Worm (Caenorhabditis elegans) whole organism, L4 larva: Measurements from ENCODE around the gene oat-1.

Experiments used
- D1046.2 ChIP-seq: fragments of 200-800 bp; sonication (Bioruptor generic); IDR thresholded peaks from 2 replicates; pipeline ENCODE4 v1.3.6; 2022; ENCODE audit warnings: missing genetic modification characterization, missing compliant biosample characterization
- F10B5.3 ChIP-seq: sonication (generic microtip); optimal IDR thresholded peaks from 2 replicates; lab custom pipeline; 2016; ENCODE audit warnings: mild to moderate bottlenecking, missing genetic modification characterization, missing compliant biosample characterization
- F26F4.8 ChIP-seq: fragments of 200-800 bp; sonication (Bioruptor generic); conservative IDR thresholded peaks from 2 replicates; pipeline ENCODE4 v1.3.6; 2022; ENCODE audit warnings: missing genetic modification characterization, missing compliant biosample characterization
- Y105C5A.15 ChIP-seq: fragments of 200-800 bp; sonication (Bioruptor generic); IDR thresholded peaks from 2 replicates; pipeline ENCODE4 v1.3.6; 2022; ENCODE audit warnings: missing genetic modification characterization, missing compliant biosample characterization
- Y48G9A.11 ChIP-seq: fragments of 200-800 bp; sonication (Bioruptor generic); IDR thresholded peaks from 2 replicates; pipeline ENCODE4 v1.3.6; 2022; ENCODE audit warnings: missing genetic modification reagents, missing genetic modification characterization, missing compliant biosample characterization
- Y75B8A.6 ChIP-seq: fragments of 200-800 bp; sonication (Bioruptor generic); IDR thresholded peaks from 2 replicates; pipeline ENCODE4 v1.3.6; 2022; ENCODE audit warnings: missing genetic modification reagents, missing genetic modification characterization, missing compliant biosample characterization
- aha-1 ChIP-seq: fragments of 150-350 bp; peaks from one replicate; lab custom pipeline; 2014; ENCODE audit warnings: missing biosample characterization, missing genetic modification characterization
- attf-4 ChIP-seq: sonication (generic microtip); optimal IDR thresholded peaks from 3 replicates; lab custom pipeline; 2017; ENCODE audit warnings: missing biosample characterization, missing genetic modification characterization
- ceh-20 ChIP-seq: fragments of 200-800 bp; sonication (Bioruptor generic); IDR thresholded peaks from 2 replicates; pipeline ENCODE4 v1.3.6; 2022; ENCODE audit warnings: missing genetic modification reagents, missing genetic modification characterization, missing compliant biosample characterization
- ceh-28 ChIP-seq: fragments of 150-350 bp; optimal IDR thresholded peaks from 2 replicates; lab custom pipeline; 2014; ENCODE audit warnings: missing biosample characterization, missing genetic modification reagents, missing genetic modification characterization
- ceh-32 ChIP-seq: sonication (generic microtip); optimal IDR thresholded peaks from 2 replicates; lab custom pipeline; 2016; ENCODE audit warnings: mild to moderate bottlenecking, missing genetic modification characterization, missing compliant biosample characterization; ENCODE audit not compliant: poor library complexity
- ceh-44 ChIP-seq: fragments of 200-800 bp; sonication (Bioruptor generic); IDR thresholded peaks from 2 replicates; pipeline ENCODE4 v1.3.6; 2022; ENCODE audit warnings: missing genetic modification reagents, missing genetic modification characterization, missing compliant biosample characterization
- ceh-62 ChIP-seq: sonication (generic microtip); optimal IDR thresholded peaks from 2 replicates; lab custom pipeline; 2017; ENCODE audit warnings: missing biosample characterization, missing genetic modification characterization
- ceh-82 ChIP-seq: sonication (generic microtip); optimal IDR thresholded peaks from 2 replicates; lab custom pipeline; 2017; ENCODE audit warnings: missing biosample characterization, missing genetic modification characterization
- daf-16 ChIP-seq, 3 experiments: sonication (generic microtip); optimal IDR thresholded peaks; 2 replicates each; lab custom pipeline; 2016 to 2017; ENCODE audit warnings: missing genetic modification characterization in 3 of 3, missing genetic modification reagents in 3 of 3, mild to moderate bottlenecking in 2 of 3, missing compliant biosample characterization in 2 of 3, missing biosample characterization in 1 of 3, moderate library complexity in 1 of 3
- daf-8 ChIP-seq: fragments of 200-800 bp; sonication (Bioruptor generic); IDR thresholded peaks from 2 replicates; pipeline ENCODE4 v1.3.6; 2022; ENCODE audit warnings: missing genetic modification characterization, missing compliant biosample characterization
- dmd-8 ChIP-seq: fragments of 200-800 bp; sonication (Bioruptor generic); IDR thresholded peaks from 2 replicates; pipeline ENCODE4 v1.3.6; 2022; ENCODE audit warnings: missing genetic modification characterization, missing compliant biosample characterization
- dpl-1 ChIP-seq: fragments of 150-350 bp; optimal IDR thresholded peaks from 2 replicates; lab custom pipeline; 2014; ENCODE audit warnings: missing biosample characterization, missing genetic modification reagents, missing genetic modification characterization
- duxl-1 ChIP-seq: sonication (generic microtip); optimal IDR thresholded peaks from 2 replicates; lab custom pipeline; 2016; ENCODE audit warnings: mild to moderate bottlenecking, missing genetic modification characterization, moderate library complexity, missing compliant biosample characterization; ENCODE audit not compliant: poor library complexity
- egl-27 ChIP-seq: sonication (generic microtip); optimal IDR thresholded peaks from 3 replicates; lab custom pipeline; 2017; ENCODE audit warnings: missing biosample characterization, missing genetic modification reagents, missing genetic modification characterization
- hlh-11 ChIP-seq: fragments of 200-800 bp; sonication (Bioruptor generic); optimal IDR thresholded peaks from 2 replicates; lab custom pipeline; 2018; ENCODE audit warnings: mild to moderate bottlenecking, missing genetic modification characterization, missing compliant biosample characterization
- hlh-30 ChIP-seq: sonication (generic microtip); optimal IDR thresholded peaks from 2 replicates; lab custom pipeline; 2017; ENCODE audit warnings: antibody characterized with exemption, mild to moderate bottlenecking, missing genetic modification characterization, missing compliant biosample characterization; ENCODE audit not compliant: insufficient read depth
- hmg-1.1 ChIP-seq: fragments of 200-800 bp; sonication (Bioruptor generic); IDR thresholded peaks from 2 replicates; pipeline ENCODE4 v1.3.6; 2022; ENCODE audit warnings: missing genetic modification reagents, missing genetic modification characterization, missing compliant biosample characterization
- jun-1 ChIP-seq: fragments of 150-350 bp; optimal IDR thresholded peaks from 2 replicates; lab custom pipeline; 2014; ENCODE audit warnings: missing biosample characterization, missing genetic modification reagents, missing genetic modification characterization
- lin-1 ChIP-seq: fragments of 200-800 bp; sonication (Bioruptor generic); IDR thresholded peaks from 2 replicates; pipeline ENCODE4 v1.3.6; 2022; ENCODE audit warnings: missing genetic modification reagents, missing genetic modification characterization, missing compliant biosample characterization
- lin-29 ChIP-seq: fragments of 200-800 bp; sonication (Bioruptor generic); IDR thresholded peaks from 2 replicates; pipeline ENCODE4 v1.3.6; 2022; ENCODE audit warnings: missing genetic modification reagents, missing genetic modification characterization, missing compliant biosample characterization
- lir-3 ChIP-seq: sonication (generic microtip); optimal IDR thresholded peaks from 2 replicates; lab custom pipeline; 2016; ENCODE audit warnings: mild to moderate bottlenecking, missing genetic modification characterization, missing compliant biosample characterization
- lsy-2 ChIP-seq, 2 experiments: fragments of 150-350 bp in 1 of 2; sonication (generic microtip) in 1 of 2; optimal IDR thresholded peaks; 2 replicates each; lab custom pipeline; 2014 to 2017; ENCODE audit warnings: missing biosample characterization in 2 of 2, missing genetic modification characterization in 2 of 2
- madf-5 ChIP-seq, 2 experiments: fragments of 200-800 bp; sonication (Bioruptor generic); IDR thresholded peaks; 2 replicates each; pipeline ENCODE4 v1.3.6; 2022; ENCODE audit warnings: missing compliant biosample characterization in 2 of 2, missing genetic modification characterization in 2 of 2
- madf-9 ChIP-seq: fragments of 200-800 bp; sonication (Bioruptor generic); conservative IDR thresholded peaks from 2 replicates; pipeline ENCODE4 v1.3.6; 2022; ENCODE audit warnings: missing genetic modification reagents, missing genetic modification characterization, missing compliant biosample characterization
- mdl-1 ChIP-seq, 2 experiments: fragments of 150-350 bp in 1 of 2; sonication (generic microtip) in 1 of 2; optimal IDR thresholded peaks; 2 replicates each; lab custom pipeline; 2014 to 2017; ENCODE audit warnings: missing biosample characterization in 2 of 2, missing genetic modification characterization in 2 of 2
- mxl-2 ChIP-seq: fragments of 200-800 bp; sonication (Bioruptor generic); conservative IDR thresholded peaks from 2 replicates; pipeline ENCODE4 v1.3.6; 2022; ENCODE audit warnings: missing genetic modification reagents, missing genetic modification characterization, missing compliant biosample characterization
- nhr-102 ChIP-seq: sonication (generic microtip); optimal IDR thresholded peaks from 2 replicates; lab custom pipeline; 2016; ENCODE audit warnings: mild to moderate bottlenecking, missing genetic modification characterization, moderate library complexity, missing compliant biosample characterization
- nhr-48 ChIP-seq: sonication (generic microtip); optimal IDR thresholded peaks from 2 replicates; lab custom pipeline; 2016; ENCODE audit warnings: mild to moderate bottlenecking, missing genetic modification characterization, missing compliant biosample characterization
- nhr-76 ChIP-seq: fragments of 150-350 bp; optimal IDR thresholded peaks from 2 replicates; lab custom pipeline; 2014; ENCODE audit warnings: missing biosample characterization, missing genetic modification characterization
- pha-4 ChIP-seq, 2 experiments: fragments of 150-350 bp in 1 of 2; fragments of 200-800 bp in 1 of 2; sonication (Bioruptor generic) in 1 of 2; IDR thresholded peaks in 1 of 2; optimal IDR thresholded peaks in 1 of 2; 2 replicates each; pipeline versions ENCODE4 v1.3.6 to Lab custom; 2014 to 2022; ENCODE audit warnings: missing genetic modification characterization in 2 of 2, missing genetic modification reagents in 2 of 2, missing biosample characterization in 1 of 2, missing compliant biosample characterization in 1 of 2
- php-3 ChIP-seq: fragments of 200-800 bp; sonication (Bioruptor generic); IDR thresholded peaks from 2 replicates; pipeline ENCODE4 v1.3.6; 2022; ENCODE audit warnings: missing genetic modification reagents, missing genetic modification characterization, missing compliant biosample characterization
- pqm-1 ChIP-seq: sonication (generic microtip); optimal IDR thresholded peaks from 2 replicates; lab custom pipeline; 2017; ENCODE audit warnings: missing biosample characterization, missing genetic modification characterization
- rbr-2 ChIP-seq: sonication (generic microtip); optimal IDR thresholded peaks from 2 replicates; lab custom pipeline; 2016; ENCODE audit warnings: missing genotype, missing genetic modification characterization, missing compliant biosample characterization
- saeg-2 ChIP-seq: fragments of 200-800 bp; sonication (Bioruptor generic); IDR thresholded peaks from 2 replicates; pipeline ENCODE4 v1.3.6; 2022; ENCODE audit warnings: missing genetic modification reagents, missing genetic modification characterization, missing compliant biosample characterization
- snpc-1.2 ChIP-seq: fragments of 200-800 bp; sonication (Bioruptor generic); IDR thresholded peaks from 2 replicates; pipeline ENCODE4 v1.3.6; 2022; ENCODE audit warnings: missing genetic modification reagents, missing genetic modification characterization, missing compliant biosample characterization
- snpc-4 ChIP-seq: fragments of 150-350 bp; optimal IDR thresholded peaks from 2 replicates; lab custom pipeline; 2014; ENCODE audit warnings: missing biosample characterization, missing genetic modification characterization
- unc-39 ChIP-seq: sonication (generic microtip); optimal IDR thresholded peaks from 2 replicates; lab custom pipeline; 2017; ENCODE audit warnings: missing biosample characterization, missing genetic modification characterization
- zag-1 ChIP-seq: fragments of 150-350 bp; optimal IDR thresholded peaks from 2 replicates; lab custom pipeline; 2014; ENCODE audit warnings: missing biosample characterization, missing genetic modification characterization
- zfp-2 ChIP-seq: sonication (generic microtip); optimal IDR thresholded peaks from 2 replicates; lab custom pipeline; 2016; ENCODE audit warnings: mild to moderate bottlenecking, missing genetic modification characterization, missing compliant biosample characterization
- zfp-3 ChIP-seq: fragments of 200-800 bp; sonication (Bioruptor generic); conservative IDR thresholded peaks from 2 replicates; pipeline ENCODE4 v1.3.6; 2022; ENCODE audit warnings: missing genetic modification reagents, missing genetic modification characterization, missing compliant biosample characterization
- ztf-7 ChIP-seq: fragments of 150-350 bp; optimal IDR thresholded peaks from 2 replicates; lab custom pipeline; 2014; ENCODE audit warnings: missing biosample characterization, missing genetic modification characterization

Gene oat-1

ce11 chrIV:8456899-8457298, 15.5 kb downstream of the oat-1 start, which contains the start of gene syx-4:
syx-4 (plus strand) TSS chrIV:8457280.
- TF ChIP-seq Y48G9A.11 (GFP tag; lab: Robert Waterston, UW) (peak; percentile 97), duxl-1 (tag; lab: Kevin White, UChicago) (no peak)

ce11 chrIV:8454076-8454475, 18.3 kb downstream of the oat-1 start:
- peak; percentile 53 for TF ChIP-seq php-3 (GFP tag; lab: Robert Waterston, UW)
- TF ChIP-seq saeg-2 (GFP tag; lab: Robert Waterston, UW), result no peak
- no peak for TF ChIP-seq ceh-82 (tag; lab: Kevin White, UChicago)
- TF ChIP-seq aha-1, result peak; percentile 32
- no peak for TF ChIP-seq daf-16 (GFP tag; optimal IDR thresholded peaks at IDR 0.05; lab: Kevin White, UChicago)
- peak; percentile 33 for TF ChIP-seq daf-16 (tag; optimal IDR thresholded peaks at IDR 0.05; lab: Kevin White, UChicago)
- no peak for TF ChIP-seq lin-29 (GFP tag; lab: Robert Waterston, UW)
- no peak for TF ChIP-seq lir-3
- peak; percentile 31 for TF ChIP-seq pqm-1 (tag; lab: Kevin White, UChicago)
- no peak for TF ChIP-seq hlh-30 (tag; lab: Kevin White, UChicago)
- no peak for TF ChIP-seq lin-1 (GFP tag; lab: Robert Waterston, UW)

- no peak for TF ChIP-seq ceh-44 (GFP tag; lab: Robert Waterston, UW)
- TF ChIP-seq ceh-32 (tag; lab: Kevin White, UChicago), result no peak
- no peak for TF ChIP-seq Y105C5A.15 (GFP tag; lab: Robert Waterston, UW)
- TF ChIP-seq php-3 (GFP tag; lab: Robert Waterston, UW), result peak; percentile 74
- peak; percentile 80 for TF ChIP-seq hlh-11
- no peak for TF ChIP-seq snpc-4 (tag; lab: Kevin White, UChicago)
- TF ChIP-seq duxl-1 (tag; lab: Kevin White, UChicago), result no peak
- peak; percentile 47 for TF ChIP-seq ztf-7 (tag; lab: Kevin White, UChicago)
- TF ChIP-seq nhr-102 (tag; lab: Kevin White, UChicago), result no peak
- TF ChIP-seq unc-39, result no peak
- no peak for TF ChIP-seq zag-1 (tag; lab: Kevin White, UChicago)
- TF ChIP-seq lir-3, result no peak
- no peak for TF ChIP-seq ceh-28 (tag; lab: Kevin White, UChicago)
- no peak for TF ChIP-seq ceh-62 (tag; lab: Kevin White, UChicago)
- no peak for TF ChIP-seq nhr-76 (tag; lab: Kevin White, UChicago)
- TF ChIP-seq hmg-1.1, result no peak
- TF ChIP-seq pha-4 (GFP tag; IDR thresholded peaks at IDR 0.05; lab: Robert Waterston, UW), result no peak
- no peak for TF ChIP-seq pha-4 (tag; optimal IDR thresholded peaks at IDR 0.05; lab: Kevin White, UChicago)
- no peak for TF ChIP-seq madf-9
- no peak for TF ChIP-seq zfp-2 (tag; lab: Kevin White, UChicago)
- no peak for TF ChIP-seq dpl-1 (GFP tag; lab: Kevin White, UChicago)
- peak; percentile 12 for TF ChIP-seq nhr-48 (tag; lab: Kevin White, UChicago)
- TF ChIP-seq snpc-1.2 (GFP tag; lab: Robert Waterston, UW), result no peak
- TF ChIP-seq madf-5 (GFP tag; IDR thresholded peaks at IDR 0.05; lab: Robert Waterston, UW), result no peak
- no peak for TF ChIP-seq ceh-20
- no peak for TF ChIP-seq D1046.2
- TF ChIP-seq mxl-2, result no peak
- no peak for TF ChIP-seq egl-27
- no peak for TF ChIP-seq F10B5.3 (tag; lab: Kevin White, UChicago)
- no peak for TF ChIP-seq rbr-2
- no peak for TF ChIP-seq Y75B8A.6 (GFP tag; lab: Robert Waterston, UW)
- TF ChIP-seq lsy-2 (tag; optimal IDR thresholded peaks at IDR 0.05; lab: Kevin White, UChicago), result peak in 1 of 2 experiments; percentile 26
- no peak for TF ChIP-seq dmd-8 (GFP tag; lab: Robert Waterston, UW)
- no peak for TF ChIP-seq F26F4.8
- TF ChIP-seq daf-8 (GFP tag; lab: Robert Waterston, UW), result no peak
- no peak for TF ChIP-seq attf-4 (tag; lab: Kevin White, UChicago)
- peak in 1 of 2 experiments; percentile 37 for TF ChIP-seq mdl-1 (tag; optimal IDR thresholded peaks at IDR 0.05; lab: Kevin White, UChicago)
- TF ChIP-seq jun-1, result no peak
- no peak for TF ChIP-seq ceh-82 (tag; lab: Kevin White, UChicago)
- TF ChIP-seq zfp-3 (GFP tag; lab: Robert Waterston, UW), result no peak
These were observed 19.2 kb downstream of the oat-1 start for ce11 chrIV:8453178-8453577.
